Worm (Caenorhabditis elegans): ENCODE data around the gene lgc-15.
A peak's percentile ranks its signal among the peaks of the same experiment; 100 is the strongest.

The lgc-15 gene

DNA sequence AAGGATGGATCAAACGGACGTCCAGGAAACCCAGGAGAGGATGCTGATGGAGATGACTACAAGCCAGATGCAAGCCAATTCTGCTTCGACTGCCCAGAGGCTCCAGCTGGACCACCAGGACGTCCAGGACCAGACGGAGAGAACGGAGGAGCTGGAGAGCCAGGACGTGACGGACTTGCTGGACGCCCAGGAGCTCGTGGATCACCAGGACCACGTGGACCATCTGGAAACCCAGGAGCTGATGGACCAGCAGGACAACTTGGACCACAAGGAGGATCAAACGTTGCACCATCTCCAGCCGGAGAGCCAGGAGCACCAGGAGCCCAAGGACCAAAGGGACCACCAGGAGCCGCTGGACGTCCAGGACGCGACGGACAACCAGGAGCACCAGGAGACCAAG, 8.7 kb upstream of the lgc-15 start:
- TF ChIP-seq pqm-1 (tag; optimal IDR thresholded peaks at IDR 0.05) (no peak), rnt-1 (tag; optimal IDR thresholded peaks at IDR 0.05) (no peak), hlh-6 (tag; optimal IDR thresholded peaks at IDR 0.05) (no peak), F13H6.1 (tag; optimal IDR thresholded peaks at IDR 0.05) (no peak), ztf-16 (tag; optimal IDR thresholded peaks at IDR 0.05) (no peak), ceh-45 (GFP tag; IDR thresholded peaks at IDR 0.05) (no peak), hlh-13 (GFP tag; optimal IDR thresholded peaks at IDR 0.05) (no peak)

- TF ChIP-seq gmeb-2 (tag; optimal IDR thresholded peaks at IDR 0.05): peak; percentile 95
- TF ChIP-seq fkh-6 (tag; optimal IDR thresholded peaks at IDR 0.05): peak; percentile 96
- peak; percentile 82 for TF ChIP-seq pqm-1 (tag; optimal IDR thresholded peaks at IDR 0.05)
- peak; percentile 88 for TF ChIP-seq ceh-31 (tag; optimal IDR thresholded peaks at IDR 0.05)
- peak; percentile 98 for TF ChIP-seq unc-3 (GFP tag; conservative IDR thresholded peaks at IDR 0.05)
- peak; percentile 89 for TF ChIP-seq unc-3 (tag; optimal IDR thresholded peaks at IDR 0.05)
- TF ChIP-seq K09A11.1 (tag; optimal IDR thresholded peaks at IDR 0.05; ENCODE audit: insufficient read depth): peak; percentile 84
- TF ChIP-seq pha-2 (tag; optimal IDR thresholded peaks at IDR 0.05): peak; percentile 95
- TF ChIP-seq zip-5 (tag; optimal IDR thresholded peaks at IDR 0.05): peak; percentile 86
- TF ChIP-seq odd-2 (tag; optimal IDR thresholded peaks at IDR 0.05): peak; percentile 57
- peak; percentile 97 for TF ChIP-seq ttx-3 (tag; optimal IDR thresholded peaks at IDR 0.05)
- peak; percentile 93 for TF ChIP-seq npax-4 (tag; optimal IDR thresholded peaks at IDR 0.05)
- TF ChIP-seq nhr-232 (tag; optimal IDR thresholded peaks at IDR 0.05): peak; percentile 93
- TF ChIP-seq mec-3 (tag; optimal IDR thresholded peaks at IDR 0.05; ENCODE audit: borderline replicate concordance): peak; percentile 76
- no peak for TF ChIP-seq ceh-22 (tag; optimal IDR thresholded peaks at IDR 0.05)
- peak; percentile 97 for TF ChIP-seq ceh-19 (GFP tag; optimal IDR thresholded peaks at IDR 0.05)
- peak; percentile 95 for TF ChIP-seq hlh-8 (tag; optimal IDR thresholded peaks at IDR 0.05)
- peak; percentile 77 for TF ChIP-seq hlh-30 (tag; optimal IDR thresholded peaks at IDR 0.05; ENCODE audit: insufficient read depth)
- TF ChIP-seq ceh-24 (tag; optimal IDR thresholded peaks at IDR 0.05): peak; percentile 89
- peak; percentile 92 for TF ChIP-seq K02D7.2 (tag; optimal IDR thresholded peaks at IDR 0.05)
- peak; percentile 95 for TF ChIP-seq C38D4.7 (GFP tag; optimal IDR thresholded peaks at IDR 0.05)
- TF ChIP-seq ceh-2 (tag; optimal IDR thresholded peaks at IDR 0.05): peak; percentile 94
- no peak for TF ChIP-seq ref-2 (tag; optimal IDR thresholded peaks at IDR 0.05)
- peak; percentile 96 for TF ChIP-seq che-1 (tag; optimal IDR thresholded peaks at IDR 0.05)
- peak; percentile 94 for TF ChIP-seq T23F11.4 (GFP tag; optimal IDR thresholded peaks at IDR 0.05)
- TF ChIP-seq madf-2 (tag; optimal IDR thresholded peaks at IDR 0.05): peak; percentile 93
- TF ChIP-seq eyg-1 (tag; optimal IDR thresholded peaks at IDR 0.05): peak; percentile 95
- TF ChIP-seq unc-55 (GFP tag; optimal IDR thresholded peaks at IDR 0.05): no peak
- no peak for TF ChIP-seq pha-4 (tag; optimal IDR thresholded peaks at IDR 0.05)
- TF ChIP-seq ama-1 (optimal IDR thresholded peaks at IDR 0.05): no peak
- TF ChIP-seq fkh-10 (GFP tag; optimal IDR thresholded peaks at IDR 0.05): peak; percentile 75
- TF ChIP-seq elt-4 (tag; optimal IDR thresholded peaks at IDR 0.05): peak; percentile 77
- peak; percentile 13 for TF ChIP-seq pros-1 (tag; optimal IDR thresholded peaks at IDR 0.05)
- peak; percentile 86 for TF ChIP-seq ceh-30 (tag; optimal IDR thresholded peaks at IDR 0.05)
- peak; percentile 87 for TF ChIP-seq pag-3 (tag; optimal IDR thresholded peaks at IDR 0.05; ENCODE audit: borderline replicate concordance)
- TF ChIP-seq fax-1 (tag; optimal IDR thresholded peaks at IDR 0.05): peak; percentile 92
- peak; percentile 96 for TF ChIP-seq unc-42 (tag; optimal IDR thresholded peaks at IDR 0.05)
- peak; percentile 96 for TF ChIP-seq ceh-34 (tag; optimal IDR thresholded peaks at IDR 0.05)
- TF ChIP-seq ahr-1 (tag; optimal IDR thresholded peaks at IDR 0.05): peak; percentile 90
- TF ChIP-seq sox-4 (tag; optimal IDR thresholded peaks at IDR 0.05): peak; percentile 95
- TF ChIP-seq pat-9 (tag; optimal IDR thresholded peaks at IDR 0.05): peak; percentile 96
- TF ChIP-seq syd-9 (tag; optimal IDR thresholded peaks at IDR 0.05): peak; percentile 94
- peak; percentile 89 for TF ChIP-seq C08G9.2 (tag; optimal IDR thresholded peaks at IDR 0.05)
- TF ChIP-seq nfya-1 (tag; optimal IDR thresholded peaks at IDR 0.05): peak; percentile 83
- TF ChIP-seq tbx-2 (tag; optimal IDR thresholded peaks at IDR 0.05): peak; percentile 95
- TF ChIP-seq hlh-13 (GFP tag; optimal IDR thresholded peaks at IDR 0.05): peak; percentile 93
- TF ChIP-seq ceh-45 (GFP tag; IDR thresholded peaks at IDR 0.05): no peak; the same call in 1 of the 2 replicates
Observed at ce11 chrX:12106004-12106403, 8.1 kb upstream of the lgc-15 start.
